Fruit fly (Drosophila melanogaster) S2 (cell line): Measurements from ENCODE around the gene dj-1beta.

Source experiments
- CG8478 ChIP-seq: fragments of >200 bp; optimal IDR thresholded peaks from 2 replicates; lab custom pipeline; 2018
- CTCF ChIP-seq, 2 experiments: fragments of >200 bp; optimal IDR thresholded peaks; 2 replicates each; lab custom pipeline; 2018

DNA sequence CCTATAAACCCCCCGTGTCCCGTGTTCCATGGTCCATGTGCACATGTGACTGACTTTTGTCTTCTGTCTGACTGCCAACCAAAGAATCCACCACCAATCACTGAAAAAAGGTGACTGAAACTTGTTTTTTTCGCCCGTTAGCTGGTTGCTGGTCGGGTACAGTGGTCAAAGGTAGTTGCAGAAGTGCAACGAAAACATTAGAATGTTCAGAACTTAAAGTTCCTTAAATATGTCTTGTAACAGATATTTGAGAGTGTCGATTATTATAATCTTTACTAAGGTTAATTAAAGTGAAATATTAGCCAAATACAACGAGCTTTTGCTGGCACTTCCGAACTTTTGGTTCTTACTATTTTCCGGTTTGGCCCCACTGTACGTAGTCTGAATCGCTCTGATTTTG is 45.8 kb upstream of the dj-1beta start:
- TF ChIP-seq CTCF (optimal IDR thresholded peaks at IDR 0.05; lab: Kevin White, UChicago) (no peak), CG8478 (no peak)
